Fruit fly (Drosophila melanogaster) whole organism, embryonic: ENCODE data around the gene cue.

Experiments
- B-H2 ChIP-seq: fragments of 200-800 bp; sonication (Bioruptor generic); optimal IDR thresholded peaks from 2 replicates; lab custom pipeline; 2018; ENCODE audit warnings: missing biosample characterization, mild to moderate bottlenecking, missing genetic modification characterization
- Bdp1 ChIP-seq: fragments of 200-800 bp; sonication (Bioruptor generic); optimal IDR thresholded peaks from 3 replicates; lab custom pipeline; 2016; ENCODE audit warnings: missing biosample characterization, missing genetic modification characterization
- CG10147 ChIP-seq: fragments of 200-800 bp; sonication (Bioruptor generic); optimal IDR thresholded peaks from 2 replicates; lab custom pipeline; 2019; ENCODE audit warnings: missing biosample characterization, mild to moderate bottlenecking, missing genetic modification characterization, moderate library complexity
- CG11560 ChIP-seq: fragments of 200-800 bp; sonication (Bioruptor generic); IDR thresholded peaks from 3 replicates; pipeline ENCODE4 v1.3.6; 2022; ENCODE audit warnings: missing biosample characterization, missing genetic modification characterization
- CG12236 ChIP-seq: fragments of 200-800 bp; sonication (Bioruptor generic); optimal IDR thresholded peaks from 2 replicates; lab custom pipeline; 2016; ENCODE audit warnings: missing biosample characterization, missing genetic modification characterization
- CG13287 ChIP-seq: fragments of 200-800 bp; sonication (Bioruptor generic); IDR thresholded peaks from 2 replicates; pipeline ENCODE4 v1.3.6; 2022; ENCODE audit warnings: missing biosample characterization, missing genetic modification characterization; ENCODE audit not compliant: partially characterized antibody
- CG13424 ChIP-seq: fragments of 200-800 bp; sonication (Bioruptor generic); optimal IDR thresholded peaks from 2 replicates; lab custom pipeline; 2019; ENCODE audit warnings: missing biosample characterization, mild to moderate bottlenecking, missing genetic modification characterization, moderate library complexity
- CG15269 ChIP-seq: fragments of 200-800 bp; sonication (Bioruptor generic); optimal IDR thresholded peaks from 2 replicates; lab custom pipeline; 2018; ENCODE audit warnings: missing biosample characterization, mild to moderate bottlenecking, missing genetic modification characterization, moderate library complexity
- CG1529 ChIP-seq: fragments of 200-800 bp; sonication (Bioruptor generic); optimal IDR thresholded peaks from 3 replicates; lab custom pipeline; 2018; ENCODE audit warnings: missing biosample characterization, missing genetic modification characterization
- CG16813 ChIP-seq: fragments of 200-800 bp; sonication (Bioruptor generic); IDR thresholded peaks from 3 replicates; pipeline ENCODE4 v1.3.6; 2022; ENCODE audit warnings: missing biosample characterization, missing genetic modification characterization; ENCODE audit not compliant: partially characterized antibody
- CG2678 ChIP-seq: fragments of 200-800 bp; sonication (Bioruptor generic); optimal IDR thresholded peaks from 3 replicates; lab custom pipeline; 2019; ENCODE audit warnings: missing biosample characterization, mild to moderate bottlenecking, missing genetic modification characterization, moderate library complexity
- CG32532 ChIP-seq: fragments of 200-800 bp; sonication (Bioruptor generic); IDR thresholded peaks from 2 replicates; pipeline ENCODE4 v1.3.6; 2022; ENCODE audit warnings: missing biosample characterization, missing genetic modification characterization
- CG34422 ChIP-seq: fragments of 200-800 bp; sonication (Bioruptor generic); IDR thresholded peaks from 3 replicates; pipeline ENCODE4 v1.3.6; 2022; ENCODE audit warnings: missing biosample characterization, missing genetic modification characterization
- CG43689 ChIP-seq: fragments of 200-800 bp; sonication (Bioruptor generic); IDR thresholded peaks from 2 replicates; pipeline ENCODE4 v1.3.6; 2022; ENCODE audit warnings: missing biosample characterization, missing genetic modification characterization
- CG4617 ChIP-seq: fragments of 200-800 bp; sonication (Bioruptor generic); optimal IDR thresholded peaks from 3 replicates; lab custom pipeline; 2016; ENCODE audit warnings: missing biosample characterization, missing genetic modification characterization, borderline replicate concordance
- CG4820 ChIP-seq: fragments of 200-800 bp; sonication (Bioruptor generic); optimal IDR thresholded peaks from 3 replicates; lab custom pipeline; 2016; ENCODE audit warnings: missing biosample characterization, missing genetic modification characterization
- CG6272 ChIP-seq: fragments of 200-800 bp; sonication (Bioruptor generic); IDR thresholded peaks from 2 replicates; pipeline ENCODE4 v1.3.6; 2022; ENCODE audit warnings: missing biosample characterization, missing genetic modification characterization
- CG9727 ChIP-seq: fragments of 200-800 bp; sonication (Bioruptor generic); optimal IDR thresholded peaks from 3 replicates; lab custom pipeline; 2017; ENCODE audit warnings: missing biosample characterization, mild to moderate bottlenecking, missing genetic modification characterization
- Chrac-16 ChIP-seq: fragments of 200-800 bp; sonication (Bioruptor generic); optimal IDR thresholded peaks from 3 replicates; lab custom pipeline; 2016; ENCODE audit warnings: missing biosample characterization, missing genetic modification characterization
- D19B ChIP-seq: fragments of 200-800 bp; sonication (Bioruptor generic); optimal IDR thresholded peaks from 2 replicates; lab custom pipeline; 2017; ENCODE audit warnings: missing biosample characterization, mild to moderate bottlenecking, missing genetic modification characterization
- Dad ChIP-seq: fragments of 200-800 bp; sonication (Bioruptor generic); optimal IDR thresholded peaks from 3 replicates; lab custom pipeline; 2016; ENCODE audit warnings: missing biosample characterization, missing genetic modification characterization
- Ets97D ChIP-seq: fragments of 200-800 bp; sonication (Bioruptor generic); optimal IDR thresholded peaks from 3 replicates; lab custom pipeline; 2016; ENCODE audit warnings: missing biosample characterization, missing genetic modification characterization
- H2.0 ChIP-seq: fragments of 200-800 bp; sonication (Bioruptor generic); IDR thresholded peaks from 2 replicates; pipeline ENCODE4 v1.3.6; 2022; ENCODE audit warnings: missing biosample characterization, missing genetic modification characterization
- HLH4C ChIP-seq: fragments of 200-800 bp; sonication (Bioruptor generic); IDR thresholded peaks from 3 replicates; pipeline ENCODE4 v1.3.6; 2022; ENCODE audit warnings: missing biosample characterization, missing genetic modification characterization; ENCODE audit not compliant: partially characterized antibody
- HmgD ChIP-seq: fragments of 200-800 bp; sonication (Bioruptor generic); optimal IDR thresholded peaks from 3 replicates; lab custom pipeline; 2016; ENCODE audit warnings: missing biosample characterization, missing genetic modification characterization
- Hmx ChIP-seq: fragments of 200-800 bp; sonication (Bioruptor generic); optimal IDR thresholded peaks from 2 replicates; lab custom pipeline; 2016; ENCODE audit warnings: missing biosample characterization, missing genetic modification characterization
- MBD-R2 ChIP-seq: fragments of 200-800 bp; sonication (Bioruptor generic); IDR thresholded peaks from 2 replicates; pipeline ENCODE4 v1.3.6; 2022; ENCODE audit warnings: missing biosample characterization, missing genetic modification characterization
- NC2α ChIP-seq: fragments of 200-800 bp; sonication (Bioruptor generic); optimal IDR thresholded peaks from 2 replicates; lab custom pipeline; 2016; ENCODE audit warnings: missing biosample characterization, missing genetic modification characterization
- NFAT ChIP-seq: fragments of 200-800 bp; sonication (Bioruptor generic); IDR thresholded peaks from 2 replicates; pipeline ENCODE4 v1.3.6; 2022; ENCODE audit warnings: missing biosample characterization, missing genetic modification characterization
- Opbp ChIP-seq: fragments of 200-800 bp; sonication (Bioruptor generic); IDR thresholded peaks from 3 replicates; pipeline ENCODE4 v1.3.6; 2022; ENCODE audit warnings: missing biosample characterization, missing genetic modification characterization; ENCODE audit not compliant: partially characterized antibody
- Side ChIP-seq: fragments of 200-800 bp; sonication (Bioruptor generic); optimal IDR thresholded peaks from 2 replicates; lab custom pipeline; 2016; ENCODE audit warnings: missing biosample characterization, missing genetic modification characterization
- Tbp ChIP-seq: fragments of >200 bp; optimal IDR thresholded peaks from 2 replicates; lab custom pipeline; 2018; ENCODE audit warnings: missing biosample characterization, missing genetic modification characterization
- abd-A ChIP-seq: fragments of 200-800 bp; sonication (Bioruptor generic); optimal IDR thresholded peaks from 3 replicates; lab custom pipeline; 2019; ENCODE audit warnings: missing biosample characterization, mild to moderate bottlenecking, missing genetic modification characterization, moderate library complexity
- az2 ChIP-seq: fragments of 200-800 bp; sonication (Bioruptor generic); optimal IDR thresholded peaks from 3 replicates; lab custom pipeline; 2016; ENCODE audit warnings: missing biosample characterization, missing genetic modification characterization
- caup ChIP-seq: fragments of 200-800 bp; sonication (Bioruptor generic); optimal IDR thresholded peaks from 3 replicates; lab custom pipeline; 2017; ENCODE audit warnings: missing biosample characterization, mild to moderate bottlenecking, missing genetic modification characterization, moderate library complexity; ENCODE audit not compliant: severe bottlenecking
- chif ChIP-seq, 2 experiments: fragments of 200-800 bp; sonication (Bioruptor generic); optimal IDR thresholded peaks; 3 replicates each; lab custom pipeline; 2016; ENCODE audit warnings: missing biosample characterization in 2 of 2, missing genetic modification characterization in 2 of 2
- corto ChIP-seq: fragments of 200-800 bp; sonication (Bioruptor generic); optimal IDR thresholded peaks from 2 replicates; lab custom pipeline; 2016; ENCODE audit warnings: missing biosample characterization, mild to moderate bottlenecking, missing genetic modification characterization, moderate library complexity
- croc ChIP-seq: fragments of 200-800 bp; sonication (Bioruptor generic); conservative IDR thresholded peaks from 3 replicates; pipeline ENCODE4 v1.3.6; 2022; ENCODE audit warnings: missing biosample characterization, missing genetic modification characterization
- crol ChIP-seq: fragments of 200-800 bp; sonication (Bioruptor generic); IDR thresholded peaks from 2 replicates; pipeline ENCODE4 v1.3.6; 2022; ENCODE audit warnings: missing biosample characterization, missing genetic modification characterization
- kay ChIP-seq: fragments of 200-800 bp; sonication (Bioruptor generic); optimal IDR thresholded peaks from 2 replicates; lab custom pipeline; 2016; ENCODE audit warnings: missing biosample characterization, missing genetic modification characterization
- otp ChIP-seq: fragments of 200-800 bp; sonication (Bioruptor generic); IDR thresholded peaks from 3 replicates; pipeline ENCODE4, ENCODE4 v1.3.6; 2022; ENCODE audit warnings: missing biosample characterization, missing genetic modification characterization
- pho ChIP-seq: fragments of 200-800 bp; sonication (Bioruptor generic); optimal IDR thresholded peaks from 2 replicates; lab custom pipeline; 2016; ENCODE audit warnings: missing biosample characterization, missing genetic modification characterization
- pnt ChIP-seq: fragments of 200-800 bp; sonication (Bioruptor generic); optimal IDR thresholded peaks from 3 replicates; lab custom pipeline; 2016; ENCODE audit warnings: missing biosample characterization, missing genetic modification characterization
- pros ChIP-seq: fragments of 200-800 bp; sonication (Bioruptor generic); optimal IDR thresholded peaks from 3 replicates; lab custom pipeline; 2019; ENCODE audit warnings: missing biosample characterization, mild to moderate bottlenecking, missing genetic modification characterization, moderate library complexity
- sens ChIP-seq: fragments of 200-800 bp; sonication (Bioruptor generic); peaks from one replicate; lab custom pipeline; 2016; ENCODE audit warnings: missing biosample characterization, missing genetic modification characterization
- sna ChIP-seq: fragments of 200-800 bp; sonication (Bioruptor generic); IDR thresholded peaks from 2 replicates; pipeline ENCODE4 v1.3.6; 2022; ENCODE audit warnings: missing biosample characterization, missing genetic modification characterization; ENCODE audit not compliant: partially characterized antibody
- so ChIP-seq: fragments of 200-800 bp; sonication (Bioruptor generic); IDR thresholded peaks from 3 replicates; pipeline ENCODE4 v1.3.6; 2022; ENCODE audit warnings: missing biosample characterization, missing genetic modification characterization
- sob ChIP-seq: fragments of 200-800 bp; sonication (Bioruptor generic); IDR thresholded peaks from 2 replicates; pipeline ENCODE4 v1.3.6; 2022; ENCODE audit warnings: missing biosample characterization, missing genetic modification characterization
- ttk ChIP-seq: fragments of 200-800 bp; sonication (Bioruptor generic); IDR thresholded peaks from 2 replicates; pipeline ENCODE4 v2.1.2; 2022; ENCODE audit warnings: missing biosample characterization, missing genetic modification characterization
- vnd ChIP-seq: fragments of 200-800 bp; sonication (Bioruptor generic); IDR thresholded peaks from 3 replicates; pipeline ENCODE4 v1.3.6; 2022; ENCODE audit warnings: missing biosample characterization, missing genetic modification characterization; ENCODE audit not compliant: partially characterized antibody
- zfh2 ChIP-seq: fragments of 200-800 bp; sonication (Bioruptor generic); optimal IDR thresholded peaks from 2 replicates; lab custom pipeline; 2016; ENCODE audit warnings: missing biosample characterization, missing genetic modification characterization

cue gene

dm6 chr3L:1463547-1463946 lies 53.5 kb downstream of the cue start, which contains the start of gene rho (continued):
- TF ChIP-seq kay: peak; percentile 62
- TF ChIP-seq sob (GFP tag; lab: Robert Waterston, UW): peak; percentile 58; the same call in 1 of the 2 replicates
- TF ChIP-seq CG32532 (GFP tag; lab: Robert Waterston, UW): peak; percentile 29; the same call in 1 of the 2 replicates
- peak in 1 of 2 experiments; percentile 25 for TF ChIP-seq chif (GFP tag; optimal IDR thresholded peaks at IDR 0.05; lab: Kevin White, UChicago)
- no peak for TF ChIP-seq B-H2
- TF ChIP-seq CG15269 (tag; lab: Kevin White, UChicago): peak; percentile 37
- TF ChIP-seq NC2α: peak; percentile 71
- TF ChIP-seq pho (GFP tag; lab: Kevin White, UChicago): no peak
- peak; percentile 44 for TF ChIP-seq caup (GFP tag; lab: Kevin White, UChicago)
- TF ChIP-seq vnd: no peak
- TF ChIP-seq CG13424: no peak
- peak; percentile 47 for TF ChIP-seq abd-A (tag; lab: Kevin White, UChicago)
- no peak for TF ChIP-seq CG6272
- TF ChIP-seq Bdp1: no peak
- TF ChIP-seq CG43689: no peak
- TF ChIP-seq CG34422 (GFP tag; lab: Robert Waterston, UW): peak; percentile 57; the same call in 1 of the 3 replicates
- TF ChIP-seq HmgD: no peak
- TF ChIP-seq CG11560 (tag; lab: Robert Waterston, UW): no peak
- peak; percentile 45; the same call in 1 of the 2 replicates for TF ChIP-seq CG13287 (GFP tag; lab: Robert Waterston, UW)
- peak; percentile 48; the same call in 1 of the 3 replicates for TF ChIP-seq HLH4C (GFP tag; lab: Robert Waterston, UW)
- TF ChIP-seq CG2678: peak; percentile 31
- no peak; the same call in 2 of the 3 replicates for TF ChIP-seq otp
- TF ChIP-seq Hmx (GFP tag; lab: Kevin White, UChicago): no peak
- TF ChIP-seq NFAT: peak; percentile 62; the same call in 1 of the 2 replicates
- no peak for TF ChIP-seq D19B (GFP tag; lab: Kevin White, UChicago)
- 0 out of 2 replicates have a peak, but pooled peaks have one; percentile 20 for TF ChIP-seq ttk (GFP tag; lab: Robert Waterston, UW)
- TF ChIP-seq CG12236 (GFP tag; lab: Kevin White, UChicago): no peak
- TF ChIP-seq Opbp: peak; percentile 54; the same call in 2 of the 3 replicates
- no peak for TF ChIP-seq CG4820 (GFP tag; lab: Kevin White, UChicago)
- TF ChIP-seq MBD-R2 (GFP tag; lab: Robert Waterston, UW): no peak
- no peak for TF ChIP-seq Ets97D (GFP tag; lab: Kevin White, UChicago)
- peak; percentile 19 for TF ChIP-seq pros (GFP tag; lab: Kevin White, UChicago)
- no peak for TF ChIP-seq Chrac-16 (GFP tag; lab: Kevin White, UChicago)
- TF ChIP-seq corto: no peak
- peak; percentile 51; the same call in 1 of the 2 replicates for TF ChIP-seq sna (GFP tag; lab: Robert Waterston, UW)
- TF ChIP-seq CG9727: no peak
- TF ChIP-seq H2.0: no peak
- TF ChIP-seq CG16813 (GFP tag; lab: Robert Waterston, UW): 0 out of 3 replicates have a peak, but pooled peaks have one; percentile 14
- TF ChIP-seq CG4617 (GFP tag; lab: Kevin White, UChicago): no peak
- no peak for TF ChIP-seq zfh2 (GFP tag; lab: Kevin White, UChicago)
- TF ChIP-seq croc (GFP tag; lab: Robert Waterston, UW): no peak
- peak; percentile 23 for TF ChIP-seq Dad
- TF ChIP-seq pnt: no peak
- peak; percentile 52 for TF ChIP-seq Side (GFP tag; lab: Kevin White, UChicago)
- no peak for TF ChIP-seq CG10147 (GFP tag; lab: Kevin White, UChicago)
- peak; percentile 49; the same call in 1 of the 2 replicates for TF ChIP-seq crol (GFP tag; lab: Robert Waterston, UW)
- TF ChIP-seq az2 (GFP tag; lab: Kevin White, UChicago): no peak
- no peak for TF ChIP-seq sens (GFP tag; lab: Kevin White, UChicago)
- TF ChIP-seq Tbp (GFP tag; lab: Kevin White, UChicago): peak; percentile 81
- peak; percentile 53; the same call in 2 of the 3 replicates for TF ChIP-seq so (GFP tag; lab: Robert Waterston, UW)
- peak; percentile 31 for TF ChIP-seq CG1529 (GFP tag; lab: Kevin White, UChicago)
